Fruit fly (Drosophila melanogaster) whole organism, embryonic: ENCODE results near the gene Pex11c.
A peak's percentile ranks its signal among the peaks of the same experiment; 100 is the strongest.

Source experiments
- Abd-B ChIP-seq: fragments of 200-800 bp; sonication (Bioruptor generic); optimal IDR thresholded peaks from 2 replicates; lab custom pipeline; 2018; ENCODE audit warnings: missing biosample characterization, mild to moderate bottlenecking, missing genetic modification characterization, moderate library complexity
- Adf1 ChIP-seq: fragments of 200-800 bp; sonication (Bioruptor generic); IDR thresholded peaks from 2 replicates; pipeline ENCODE4 v1.3.6; 2022; ENCODE audit warnings: missing biosample characterization, missing genetic modification characterization
- Atf3 ChIP-seq: fragments of 200-800 bp; sonication (Bioruptor generic); optimal IDR thresholded peaks from 3 replicates; lab custom pipeline; 2016; ENCODE audit warnings: missing biosample characterization, missing genetic modification characterization
- Atf6 ChIP-seq: fragments of 200-800 bp; sonication (Bioruptor generic); IDR thresholded peaks from 2 replicates; pipeline ENCODE4 v1.3.6; 2022; ENCODE audit warnings: missing biosample characterization, missing genetic modification characterization
- B-H2 ChIP-seq: fragments of 200-800 bp; sonication (Bioruptor generic); optimal IDR thresholded peaks from 2 replicates; lab custom pipeline; 2018; ENCODE audit warnings: missing biosample characterization, mild to moderate bottlenecking, missing genetic modification characterization
- Bteb2 ChIP-seq: fragments of 200-800 bp; sonication (Bioruptor generic); optimal IDR thresholded peaks from 2 replicates; lab custom pipeline; 2016; ENCODE audit warnings: missing biosample characterization, missing genetic modification characterization
- CG11093 ChIP-seq: fragments of 200-800 bp; sonication (Bioruptor generic); IDR thresholded peaks from 3 replicates; pipeline ENCODE4 v1.3.6; 2022; ENCODE audit warnings: missing biosample characterization, missing genetic modification characterization
- CG11504 ChIP-seq: fragments of 200-800 bp; sonication (Bioruptor generic); optimal IDR thresholded peaks from 3 replicates; lab custom pipeline; 2019; ENCODE audit warnings: missing biosample characterization, mild to moderate bottlenecking, missing genetic modification characterization, moderate library complexity
- CG11696 ChIP-seq: fragments of 200-800 bp; sonication (Bioruptor generic); IDR thresholded peaks from 2 replicates; pipeline ENCODE4 v1.3.6; 2022; ENCODE audit warnings: missing biosample characterization, missing genetic modification characterization
- CG12659 ChIP-seq: fragments of 200-800 bp; sonication (Bioruptor generic); optimal IDR thresholded peaks from 3 replicates; lab custom pipeline; 2017; ENCODE audit warnings: mild to moderate bottlenecking, missing biosample characterization, missing genetic modification reagents, missing genetic modification characterization
- CG13287 ChIP-seq: fragments of 200-800 bp; sonication (Bioruptor generic); IDR thresholded peaks from 2 replicates; pipeline ENCODE4 v1.3.6; 2022; ENCODE audit warnings: missing biosample characterization, missing genetic modification characterization; ENCODE audit not compliant: partially characterized antibody
- CG14710 ChIP-seq: fragments of 200-800 bp; sonication (Bioruptor generic); optimal IDR thresholded peaks from 3 replicates; lab custom pipeline; 2019; ENCODE audit warnings: missing biosample characterization, mild to moderate bottlenecking, missing genetic modification characterization, moderate library complexity
- CG17361 ChIP-seq: fragments of 200-800 bp; sonication (Bioruptor generic); IDR thresholded peaks from 3 replicates; pipeline ENCODE4 v1.3.6; 2022; ENCODE audit warnings: missing biosample characterization, missing genetic modification characterization
- CG17829 ChIP-seq: fragments of 200-800 bp; optimal IDR thresholded peaks from 2 replicates; lab custom pipeline; 2019; ENCODE audit warnings: missing biosample characterization, mild to moderate bottlenecking, missing genetic modification characterization, moderate library complexity
- CG1792 ChIP-seq: fragments of 200-800 bp; sonication (Bioruptor generic); optimal IDR thresholded peaks from 2 replicates; lab custom pipeline; 2016; ENCODE audit warnings: missing biosample characterization, missing genetic modification characterization
- CG32772 ChIP-seq: fragments of 200-800 bp; sonication (Bioruptor generic); IDR thresholded peaks from 2 replicates; pipeline ENCODE4 v1.3.6; 2022; ENCODE audit warnings: missing biosample characterization, missing genetic modification characterization
- CG6791 ChIP-seq: fragments of 200-800 bp; sonication (Bioruptor generic); IDR thresholded peaks from 3 replicates; pipeline ENCODE4 v1.3.6; 2022; ENCODE audit warnings: missing biosample characterization, missing genetic modification characterization; ENCODE audit not compliant: partially characterized antibody
- CG7357 ChIP-seq: fragments of 200-800 bp; sonication (Bioruptor generic); IDR thresholded peaks from 3 replicates; pipeline ENCODE4 v1.3.6; 2022; ENCODE audit warnings: missing biosample characterization, missing genetic modification characterization
- CG7839 ChIP-seq: fragments of 200-800 bp; sonication (Bioruptor generic); optimal IDR thresholded peaks from 3 replicates; lab custom pipeline; 2018; ENCODE audit warnings: missing biosample characterization, mild to moderate bottlenecking, missing genetic modification characterization, moderate library complexity
- CG8281 ChIP-seq: fragments of 200-800 bp; sonication (Bioruptor generic); optimal IDR thresholded peaks from 2 replicates; lab custom pipeline; 2018; ENCODE audit warnings: missing biosample characterization, mild to moderate bottlenecking, missing genetic modification characterization, moderate library complexity
- CG9932 ChIP-seq: fragments of 200-800 bp; sonication (Bioruptor generic); IDR thresholded peaks from 2 replicates; pipeline ENCODE4 v1.3.6; 2022; ENCODE audit warnings: missing biosample characterization, missing genetic modification characterization
- Doc3 ChIP-seq: fragments of 200-800 bp; sonication (Bioruptor generic); IDR thresholded peaks from 3 replicates; pipeline ENCODE4 v1.3.6; 2022; ENCODE audit warnings: missing biosample characterization, missing genetic modification characterization; ENCODE audit not compliant: partially characterized antibody
- Dp ChIP-seq: fragments of 200-800 bp; sonication (Bioruptor generic); optimal IDR thresholded peaks from 2 replicates; lab custom pipeline; 2018; ENCODE audit warnings: missing biosample characterization, mild to moderate bottlenecking, missing genetic modification characterization, moderate library complexity
- Fer2 ChIP-seq: fragments of 200-800 bp; sonication (Bioruptor generic); optimal IDR thresholded peaks from 2 replicates; lab custom pipeline; 2018; ENCODE audit warnings: missing biosample characterization, mild to moderate bottlenecking, missing genetic modification characterization, moderate library complexity
- HLHmδ ChIP-seq: fragments of 200-800 bp; sonication (Bioruptor generic); optimal IDR thresholded peaks from 2 replicates; lab custom pipeline; 2018; ENCODE audit warnings: missing biosample characterization, mild to moderate bottlenecking, missing genetic modification characterization, moderate library complexity
- Hr78 ChIP-seq, 2 experiments: fragments of 200-800 bp in 1 of 2; fragments of >200 bp in 1 of 2; sonication (Bioruptor generic) in 1 of 2; optimal IDR thresholded peaks; 2 replicates each; lab custom pipeline; 2017 to 2019; ENCODE audit warnings: missing biosample characterization in 2 of 2, missing genetic modification characterization in 2 of 2, mild to moderate bottlenecking in 1 of 2, moderate library complexity in 1 of 2
- Hsf ChIP-seq: fragments of 200-800 bp; sonication (Bioruptor generic); optimal IDR thresholded peaks from 3 replicates; lab custom pipeline; 2016; ENCODE audit warnings: missing biosample characterization, missing genetic modification characterization
- Oaz ChIP-seq: fragments of 200-800 bp; sonication (Bioruptor generic); IDR thresholded peaks from 2 replicates; pipeline ENCODE4 v1.3.6; 2022; ENCODE audit warnings: missing biosample characterization, missing genetic modification characterization
- Ssrp ChIP-seq: fragments of 200-800 bp; sonication (Bioruptor generic); optimal IDR thresholded peaks from 2 replicates; lab custom pipeline; 2018; ENCODE audit warnings: missing biosample characterization, mild to moderate bottlenecking, missing genetic modification characterization, moderate library complexity
- Trl ChIP-seq, 3 experiments: fragments of >200 bp in 2 of 3; fragments of 200-800 bp in 1 of 3; sonication (Bioruptor generic) in 1 of 3; optimal IDR thresholded peaks; 2 replicates in 1 of 3; 3 replicates in 2 of 3; lab custom pipeline; 2016 to 2017; ENCODE audit warnings: missing biosample characterization in 1 of 3, missing genetic modification characterization in 1 of 3
- Usf ChIP-seq: fragments of 200-800 bp; sonication (Bioruptor generic); optimal IDR thresholded peaks from 2 replicates; lab custom pipeline; 2017; ENCODE audit warnings: missing genotype, missing biosample characterization, missing genetic modification characterization
- cas ChIP-seq: fragments of 200-800 bp; sonication (Bioruptor generic); IDR thresholded peaks from 2 replicates; pipeline ENCODE4 v1.3.6; 2022; ENCODE audit warnings: missing biosample characterization, missing genetic modification characterization
- cato ChIP-seq: fragments of 200-800 bp; sonication (Bioruptor generic); optimal IDR thresholded peaks from 2 replicates; lab custom pipeline; 2016; ENCODE audit warnings: missing biosample characterization, missing genetic modification characterization, borderline replicate concordance
- chinmo ChIP-seq: fragments of 200-800 bp; sonication (Bioruptor generic); IDR thresholded peaks from 4 replicates; pipeline ENCODE4 v1.3.6; 2022; ENCODE audit warnings: missing biosample characterization, missing genetic modification characterization; ENCODE audit not compliant: partially characterized antibody
- dan ChIP-seq: fragments of 200-800 bp; sonication (Bioruptor generic); IDR thresholded peaks from 2 replicates; pipeline ENCODE4 v1.3.6; 2022; ENCODE audit warnings: missing biosample characterization, missing genetic modification characterization
- dmrt99B ChIP-seq: fragments of 200-800 bp; sonication (Bioruptor generic); optimal IDR thresholded peaks from 2 replicates; lab custom pipeline; 2018; ENCODE audit warnings: missing biosample characterization, mild to moderate bottlenecking, missing genetic modification characterization, moderate library complexity
- ems ChIP-seq: fragments of 200-800 bp; sonication (Bioruptor generic); optimal IDR thresholded peaks from 3 replicates; lab custom pipeline; 2016; ENCODE audit warnings: missing biosample characterization, missing genetic modification characterization
- gfzf ChIP-seq: fragments of 200-800 bp; sonication (Bioruptor generic); optimal IDR thresholded peaks from 2 replicates; lab custom pipeline; 2016; ENCODE audit warnings: missing biosample characterization, mild to moderate bottlenecking, missing genetic modification characterization, moderate library complexity
- ham ChIP-seq: fragments of 200-800 bp; sonication (Bioruptor generic); IDR thresholded peaks from 2 replicates; pipeline ENCODE4 v1.3.6; 2022; ENCODE audit warnings: missing biosample characterization, missing genetic modification characterization
- klu ChIP-seq: fragments of 200-800 bp; sonication (Bioruptor generic); IDR thresholded peaks from 2 replicates; pipeline ENCODE4 v1.3.6; 2022; ENCODE audit warnings: missing biosample characterization, missing genetic modification characterization
- maf-S ChIP-seq: fragments of 200-800 bp; sonication (Bioruptor generic); optimal IDR thresholded peaks from 2 replicates; lab custom pipeline; 2016; ENCODE audit warnings: missing biosample characterization, missing genetic modification characterization
- mirr ChIP-seq: fragments of 200-800 bp; sonication (Bioruptor generic); optimal IDR thresholded peaks from 3 replicates; lab custom pipeline; 2018; ENCODE audit warnings: missing biosample characterization, mild to moderate bottlenecking, missing genetic modification characterization
- onecut ChIP-seq: fragments of 200-800 bp; sonication (Bioruptor generic); IDR thresholded peaks from 2 replicates; pipeline ENCODE4 v1.3.6; 2022; ENCODE audit warnings: missing biosample characterization, missing genetic modification characterization
- pan ChIP-seq, 4 experiments: fragments of >200 bp in 3 of 4; fragments of 200-800 bp in 1 of 4; sonication (Bioruptor generic) in 1 of 4; optimal IDR thresholded peaks in 3 of 4; IDR thresholded peaks in 1 of 4; 2 replicates each; pipeline versions ENCODE4 v1.3.6 to Lab custom; 2017 to 2022; ENCODE audit warnings: missing biosample characterization in 2 of 4, missing genetic modification characterization in 2 of 4, mixed read lengths in 1 of 4
- sens ChIP-seq: fragments of 200-800 bp; sonication (Bioruptor generic); peaks from one replicate; lab custom pipeline; 2016; ENCODE audit warnings: missing biosample characterization, missing genetic modification characterization
- shn ChIP-seq: fragments of 200-800 bp; sonication (Bioruptor generic); optimal IDR thresholded peaks from 3 replicates; lab custom pipeline; 2016; ENCODE audit warnings: missing biosample characterization, missing genetic modification characterization
- tgo ChIP-seq: fragments of 200-800 bp; sonication (Bioruptor generic); IDR thresholded peaks from 3 replicates; pipeline ENCODE4 v1.3.6; 2022; ENCODE audit warnings: missing biosample characterization, missing genetic modification characterization
- tx ChIP-seq: fragments of 200-800 bp; sonication (Bioruptor generic); optimal IDR thresholded peaks from 2 replicates; lab custom pipeline; 2016; ENCODE audit warnings: missing biosample characterization, missing genetic modification characterization

Pex11c gene

DNA sequence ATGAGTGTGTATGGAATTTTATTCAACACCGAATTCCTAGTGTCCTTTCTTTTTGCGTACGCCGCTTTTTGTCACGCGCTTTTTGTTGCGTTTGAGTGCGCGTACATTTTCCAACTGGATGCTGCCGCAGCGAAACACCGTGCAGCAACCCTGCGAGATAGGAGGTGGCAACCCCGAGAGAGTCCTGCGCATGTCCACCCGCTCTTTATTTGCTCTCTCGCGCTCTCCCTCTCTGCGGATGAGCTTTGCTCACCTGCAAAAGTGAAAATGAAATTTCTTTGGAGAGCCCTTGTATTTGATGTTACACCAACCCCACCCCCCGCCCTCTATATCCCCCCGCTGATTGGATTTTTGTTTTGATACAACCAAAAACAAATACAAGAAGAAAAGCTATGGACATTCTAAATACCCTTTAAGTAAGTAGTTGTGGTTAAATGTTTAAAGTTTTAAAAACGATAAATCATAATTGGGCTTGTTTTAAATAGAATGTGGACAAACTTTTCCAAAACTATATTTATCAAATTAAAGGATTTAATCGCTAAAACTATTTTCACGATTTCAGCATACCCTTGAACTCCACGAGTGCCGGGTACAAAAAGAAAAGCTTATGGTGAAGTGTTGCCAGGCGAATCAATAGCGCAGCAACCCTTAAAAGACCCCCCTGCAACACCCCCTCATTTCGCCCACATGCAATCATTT, 18.1 kb upstream of the Pex11c start (continued):
- TF ChIP-seq Doc3 (GFP tag; lab: Robert Waterston, UW) = no peak
- no peak for TF ChIP-seq cas
- TF ChIP-seq sens (GFP tag; lab: Kevin White, UChicago) = peak; percentile 94
- TF ChIP-seq pan (optimal IDR thresholded peaks at IDR 0.05; lab: Kevin White, UChicago) = no peak
- TF ChIP-seq pan (GFP tag; optimal IDR thresholded peaks at IDR 0.05 in 1 of 2, IDR thresholded peaks at IDR 0.05 in 1 of 2) = peak in 1 of 2 experiments; percentile 86
- TF ChIP-seq Usf = no peak
- TF ChIP-seq CG11504 = peak; percentile 88
- peak; percentile 24 for TF ChIP-seq Ssrp (tag; lab: Kevin White, UChicago)
- no peak for TF ChIP-seq CG1792 (GFP tag; lab: Kevin White, UChicago)
- peak; percentile 25 for TF ChIP-seq maf-S (GFP tag; lab: Kevin White, UChicago)
- peak; percentile 50 for TF ChIP-seq Abd-B (GFP tag; lab: Kevin White, UChicago)
- peak; percentile 56; the same call in 1 of the 3 replicates for TF ChIP-seq CG11093
- TF ChIP-seq gfzf = no peak
- peak; percentile 91 for TF ChIP-seq dmrt99B (tag; lab: Kevin White, UChicago)
- TF ChIP-seq Atf3 = no peak
- TF ChIP-seq CG11696 = 0 out of 2 replicates have a peak, but pooled peaks have one; percentile 10
- peak; percentile 41; the same call in 1 of the 3 replicates for TF ChIP-seq CG7357
- no peak for TF ChIP-seq Hr78 (GFP tag; optimal IDR thresholded peaks at IDR 0.05; lab: Kevin White, UChicago)
- TF ChIP-seq CG17361 (GFP tag; lab: Robert Waterston, UW) = no peak; the same call in 2 of the 3 replicates
- peak; percentile 66 for TF ChIP-seq onecut
- TF ChIP-seq CG7839 (tag; lab: Kevin White, UChicago) = peak; percentile 87
- peak; percentile 78 for TF ChIP-seq Atf6
- TF ChIP-seq ham (GFP tag; lab: Robert Waterston, UW) = no peak
- TF ChIP-seq Bteb2 (GFP tag; lab: Kevin White, UChicago) = no peak
- TF ChIP-seq CG14710 (tag; lab: Kevin White, UChicago) = peak; percentile 48
- no peak for TF ChIP-seq shn
- no peak for TF ChIP-seq CG8281 (tag; lab: Kevin White, UChicago)
- no peak for TF ChIP-seq dan
- no peak for TF ChIP-seq HLHmδ (GFP tag; lab: Kevin White, UChicago)
- peak; percentile 29 for TF ChIP-seq tx (GFP tag; lab: Kevin White, UChicago)
- peak; percentile 57 for TF ChIP-seq Oaz (GFP tag; lab: Robert Waterston, UW)
- TF ChIP-seq Adf1 (GFP tag; lab: Robert Waterston, UW) = peak; percentile 33; the same call in 1 of the 2 replicates
- TF ChIP-seq Hsf (GFP tag; lab: Kevin White, UChicago) = peak; percentile 35
- peak; percentile 31 for TF ChIP-seq ems (GFP tag; lab: Kevin White, UChicago)
- TF ChIP-seq Dp (GFP tag; lab: Kevin White, UChicago) = no peak
- TF ChIP-seq Fer2 = peak; percentile 30
- TF ChIP-seq tgo (GFP tag; lab: Robert Waterston, UW) = peak; percentile 76
- no peak for TF ChIP-seq CG13287 (GFP tag; lab: Robert Waterston, UW)
- no peak for TF ChIP-seq klu (GFP tag; lab: Robert Waterston, UW)
- TF ChIP-seq, all 482 proteins: peak for 255

DNA sequence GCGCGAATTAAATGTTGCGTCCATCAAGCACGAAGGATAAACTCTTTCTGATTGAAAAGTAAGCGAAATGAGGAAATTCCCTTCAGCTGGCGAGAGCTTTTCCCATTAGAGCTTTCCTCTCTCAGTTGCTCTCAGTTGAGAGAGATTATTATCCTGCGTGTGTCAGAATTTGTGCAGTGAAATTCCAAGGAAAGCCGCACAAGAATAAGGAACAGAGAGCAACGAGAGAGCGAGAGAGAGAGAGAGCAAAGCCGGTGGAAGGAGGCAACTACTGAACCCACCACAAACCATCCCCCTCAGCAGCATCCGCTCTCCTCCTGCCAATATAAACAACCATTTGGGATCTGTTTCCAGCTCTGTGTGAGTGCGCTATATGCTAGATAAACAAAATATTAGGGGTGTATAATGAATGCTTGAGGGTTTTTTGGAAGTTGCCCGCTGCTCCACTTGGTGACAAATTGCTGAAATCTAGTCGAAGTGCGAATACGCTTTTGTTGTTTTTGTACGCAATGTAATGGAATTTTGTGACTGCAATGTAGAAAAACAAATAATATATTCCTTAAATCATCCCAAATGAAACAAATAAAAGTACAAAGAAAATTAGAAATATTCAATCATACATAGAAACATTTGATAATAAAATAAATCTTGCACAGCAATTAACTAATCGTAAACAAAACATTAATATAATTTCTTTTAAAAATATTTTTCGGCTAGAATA, 9.2 kb upstream of the Pex11c start, which contains the start of gene CG4467:
Gene CG4467, minus strand, starts transcription at position 51 of the 721 bp plus-strand sequence.
- TF ChIP-seq CG9932 (GFP tag; lab: Robert Waterston, UW) = 0 out of 2 replicates have a peak, but pooled peaks have one; percentile 16
- no peak for TF ChIP-seq CG17829 (tag; lab: Kevin White, UChicago)
- TF ChIP-seq Trl (optimal IDR thresholded peaks at IDR 0.05; lab: Kevin White, UChicago) = peak; percentile 88
- peak; percentile 39 for TF ChIP-seq Trl (GFP tag; optimal IDR thresholded peaks at IDR 0.05; lab: Kevin White, UChicago)
- TF ChIP-seq B-H2 (GFP tag; lab: Kevin White, UChicago) = peak; percentile 17
- TF ChIP-seq CG32772 (GFP tag; lab: Robert Waterston, UW) = no peak
- TF ChIP-seq mirr (GFP tag; lab: Kevin White, UChicago) = peak; percentile 59
- TF ChIP-seq cato (GFP tag; lab: Kevin White, UChicago) = no peak
- peak; percentile 47; the same call in 1 of the 3 replicates for TF ChIP-seq CG6791
- 0 out of 4 replicates have a peak, but pooled peaks have one; percentile 24 for TF ChIP-seq chinmo (GFP tag; lab: Robert Waterston, UW)
- peak; percentile 18 for TF ChIP-seq CG12659 (GFP tag; lab: Kevin White, UChicago)
